Worm (Caenorhabditis elegans) whole organism, L1 larva: ENCODE data around the gene ral-1.

Experiments
- alr-1 ChIP-seq: fragments of 200-800 bp; sonication (Bioruptor generic); optimal IDR thresholded peaks from 2 replicates; lab custom pipeline; 2018; ENCODE audit warnings: borderline replicate concordance, mild to moderate bottlenecking, missing genetic modification characterization, missing compliant biosample characterization
- ama-1 ChIP-seq: fragments of 150-350 bp; optimal IDR thresholded peaks from 2 replicates; lab custom pipeline; 2014
- blmp-1 ChIP-seq: fragments of 150-350 bp; optimal IDR thresholded peaks from 2 replicates; lab custom pipeline; 2014; ENCODE audit warnings: missing biosample characterization, missing genetic modification characterization
- ceh-63 ChIP-seq: fragments of 200-800 bp; sonication (Bioruptor generic); optimal IDR thresholded peaks from 2 replicates; lab custom pipeline; 2018; ENCODE audit warnings: mild to moderate bottlenecking, missing genetic modification characterization, missing compliant biosample characterization
- ceh-82 ChIP-seq, 3 experiments: fragments of 150-350 bp in 1 of 3; sonication (generic microtip) in 2 of 3; optimal IDR thresholded peaks; 2 replicates each; lab custom pipeline; 2014 to 2017; ENCODE audit warnings: missing biosample characterization in 3 of 3, missing genetic modification characterization in 3 of 3
- efl-1 ChIP-seq, 4 experiments: fragments of 150-350 bp; optimal IDR thresholded peaks in 3 of 4; peaks in 1 of 4; 1 replicate in 1 of 4; 2 replicates in 3 of 4; lab custom pipeline; 2014; ENCODE audit warnings: missing biosample characterization in 2 of 4, missing genetic modification characterization in 2 of 4, missing genetic modification reagents in 2 of 4
- elt-2 ChIP-seq: sonication (generic microtip); optimal IDR thresholded peaks from 2 replicates; lab custom pipeline; 2016; ENCODE audit warnings: missing genetic modification characterization, mild to moderate bottlenecking, inconsistent platforms, missing compliant biosample characterization, missing genetic modification reagents
- ets-5 ChIP-seq: fragments of 200-800 bp; sonication (Bioruptor generic); IDR thresholded peaks from 2 replicates; pipeline ENCODE4 v1.3.6; 2022; ENCODE audit warnings: missing genetic modification characterization, missing compliant biosample characterization
- lin-13 ChIP-seq: fragments of 150-350 bp; optimal IDR thresholded peaks from 2 replicates; lab custom pipeline; 2014; ENCODE audit warnings: missing biosample characterization, missing genetic modification reagents, missing genetic modification characterization
- nhr-237 ChIP-seq: fragments of 150-350 bp; optimal IDR thresholded peaks from 2 replicates; lab custom pipeline; 2014; ENCODE audit warnings: missing biosample characterization, missing genetic modification characterization
- pqm-1 ChIP-seq: sonication (generic microtip); optimal IDR thresholded peaks from 3 replicates; lab custom pipeline; 2017; ENCODE audit warnings: missing biosample characterization, missing genetic modification characterization
- snpc-4 ChIP-seq: fragments of 150-350 bp; optimal IDR thresholded peaks from 2 replicates; lab custom pipeline; 2014; ENCODE audit warnings: missing biosample characterization, missing genetic modification characterization

ce11 chrIII:3304554-3304953 lies 6.6 kb upstream of the ral-1 start:
- TF ChIP-seq pqm-1 (tag; lab: Kevin White, UChicago), result no peak
- TF ChIP-seq nhr-237 (tag; lab: Kevin White, UChicago), result no peak
- peak in 1 of 3 experiments; percentile 42 for TF ChIP-seq ceh-82 (tag; optimal IDR thresholded peaks at IDR 0.05; lab: Kevin White, UChicago)
- no peak for TF ChIP-seq snpc-4
- no peak for TF ChIP-seq lin-13 (GFP tag; lab: Kevin White, UChicago)
- TF ChIP-seq ama-1 (lab: Kevin White, UChicago), result no peak
- TF ChIP-seq ceh-63 (GFP tag; lab: Kevin White, UChicago), result no peak
- TF ChIP-seq blmp-1 (tag; lab: Kevin White, UChicago), result no peak
- peak; percentile 5 to 12 for TF ChIP-seq efl-1 (optimal IDR thresholded peaks at IDR 0.05; lab: Kevin White, UChicago)
- peak in 1 of 2 experiments; percentile 66 for TF ChIP-seq efl-1 (GFP tag; optimal IDR thresholded peaks at IDR 0.05 in 1 of 2; lab: Kevin White, UChicago)
- TF ChIP-seq elt-2 (tag; lab: Kevin White, UChicago), result no peak
- TF ChIP-seq alr-1 (tag; lab: Kevin White, UChicago), result no peak
- no peak for TF ChIP-seq ets-5 (GFP tag; lab: Robert Waterston, UW)
